Worm (Caenorhabditis elegans) whole organism, L3 larva: ENCODE data around the gene lpr-6.
A peak's percentile ranks its signal among the peaks of the same experiment; 100 is the strongest.

ENCODE experiments used
- R02D3.7 ChIP-seq: fragments of 150-350 bp; optimal IDR thresholded peaks from 2 replicates; lab custom pipeline; 2014; ENCODE audit warnings: missing biosample characterization, missing genetic modification characterization
- aly-2 ChIP-seq: fragments of 150-350 bp; optimal IDR thresholded peaks from 2 replicates; lab custom pipeline; 2014; ENCODE audit warnings: missing biosample characterization, missing genetic modification characterization
- ama-1 ChIP-seq: fragments of 150-350 bp; optimal IDR thresholded peaks from 2 replicates; lab custom pipeline; 2018
- ceh-82 ChIP-seq: fragments of 150-350 bp; optimal IDR thresholded peaks from 2 replicates; lab custom pipeline; 2014; ENCODE audit warnings: missing biosample characterization, missing genetic modification characterization
- ceh-9 ChIP-seq: sonication (generic microtip); optimal IDR thresholded peaks from 2 replicates; lab custom pipeline; 2018; ENCODE audit warnings: missing biosample characterization, missing genetic modification characterization
- daf-12 ChIP-seq: fragments of 150-350 bp; optimal IDR thresholded peaks from 2 replicates; lab custom pipeline; 2014; ENCODE audit warnings: missing biosample characterization, missing genetic modification reagents, missing genetic modification characterization
- egl-27 ChIP-seq: sonication (generic microtip); optimal IDR thresholded peaks from 4 replicates; lab custom pipeline; 2017; ENCODE audit warnings: missing biosample characterization, missing genetic modification reagents, missing genetic modification characterization
- egl-5 ChIP-seq: fragments of 150-350 bp; optimal IDR thresholded peaks from 2 replicates; lab custom pipeline; 2017; ENCODE audit warnings: missing biosample characterization, missing genetic modification reagents, missing genetic modification characterization, inconsistent platforms
- elt-2 ChIP-seq: sonication (generic microtip); optimal IDR thresholded peaks from 2 replicates; lab custom pipeline; 2016; ENCODE audit warnings: missing genetic modification reagents, mild to moderate bottlenecking, missing genetic modification characterization, missing compliant biosample characterization
- elt-3 ChIP-seq, 3 experiments: fragments of 150-350 bp in 1 of 3; sonication (generic microtip) in 2 of 3; optimal IDR thresholded peaks; 2 replicates in 2 of 3; 4 replicates in 1 of 3; lab custom pipeline; 2014 to 2017; ENCODE audit warnings: missing biosample characterization in 3 of 3, missing genetic modification characterization in 3 of 3
- fkh-2 ChIP-seq: fragments of 150-350 bp; optimal IDR thresholded peaks from 2 replicates; lab custom pipeline; 2014; ENCODE audit warnings: missing biosample characterization, missing genetic modification reagents, missing genetic modification characterization
- fos-1 ChIP-seq: fragments of 150-350 bp; optimal IDR thresholded peaks from 2 replicates; lab custom pipeline; 2014; ENCODE audit warnings: missing biosample characterization, missing genetic modification characterization
- hmg-11 ChIP-seq: sonication (generic microtip); optimal IDR thresholded peaks from 2 replicates; lab custom pipeline; 2016; ENCODE audit warnings: missing genetic modification characterization, missing compliant biosample characterization
- lin-39 ChIP-seq: fragments of 150-350 bp; optimal IDR thresholded peaks from 2 replicates; lab custom pipeline; 2018; ENCODE audit warnings: missing biosample characterization, missing genetic modification reagents, missing genetic modification characterization
- lsy-12 ChIP-seq: sonication (generic microtip); optimal IDR thresholded peaks from 2 replicates; lab custom pipeline; 2016; ENCODE audit warnings: mild to moderate bottlenecking, missing genetic modification characterization, missing compliant biosample characterization
- mdl-1 ChIP-seq: fragments of 150-350 bp; optimal IDR thresholded peaks from 2 replicates; lab custom pipeline; 2014; ENCODE audit warnings: missing biosample characterization, missing genetic modification characterization
- mml-1 ChIP-seq: fragments of 150-350 bp; sonication (generic microtip); optimal IDR thresholded peaks from 3 replicates; lab custom pipeline; 2014; ENCODE audit warnings: missing biosample characterization, missing genetic modification characterization
- nfya-1 ChIP-seq: sonication (generic microtip); optimal IDR thresholded peaks from 2 replicates; lab custom pipeline; 2017; ENCODE audit warnings: missing genetic modification characterization, mild to moderate bottlenecking, missing compliant biosample characterization, antibody characterized with exemption, moderate library complexity; ENCODE audit not compliant: insufficient read depth
- nhr-237 ChIP-seq: fragments of 150-350 bp; optimal IDR thresholded peaks from 2 replicates; lab custom pipeline; 2014; ENCODE audit warnings: missing biosample characterization, missing genetic modification characterization
- nhr-25 ChIP-seq: sonication (generic microtip); optimal IDR thresholded peaks from 2 replicates; lab custom pipeline; 2017; ENCODE audit warnings: missing biosample characterization, missing genetic modification characterization
- nhr-43 ChIP-seq: sonication (generic microtip); optimal IDR thresholded peaks from 2 replicates; lab custom pipeline; 2016; ENCODE audit warnings: mild to moderate bottlenecking, missing genetic modification characterization, missing compliant biosample characterization; ENCODE audit not compliant: poor library complexity, severe bottlenecking
- nhr-67 ChIP-seq: fragments of 150-350 bp; optimal IDR thresholded peaks from 2 replicates; lab custom pipeline; 2014; ENCODE audit warnings: missing biosample characterization, missing genetic modification characterization
- nhr-76 ChIP-seq: fragments of 150-350 bp; sonication (generic microtip); optimal IDR thresholded peaks from 5 replicates; lab custom pipeline; 2014; ENCODE audit warnings: missing biosample characterization, missing genetic modification characterization
- nhr-77 ChIP-seq: fragments of 150-350 bp; optimal IDR thresholded peaks from 2 replicates; lab custom pipeline; 2014; ENCODE audit warnings: missing biosample characterization, missing genetic modification characterization
- pqm-1 ChIP-seq: fragments of 150-350 bp; optimal IDR thresholded peaks from 2 replicates; lab custom pipeline; 2017; ENCODE audit warnings: missing biosample characterization, missing genetic modification characterization, inconsistent platforms
- skn-1 ChIP-seq: fragments of 150-350 bp; optimal IDR thresholded peaks from 2 replicates; lab custom pipeline; 2014; ENCODE audit warnings: missing biosample characterization, missing genetic modification characterization
- snpc-4 ChIP-seq: fragments of 150-350 bp; optimal IDR thresholded peaks from 2 replicates; lab custom pipeline; 2014; ENCODE audit warnings: missing biosample characterization, missing genetic modification characterization
- tbx-2 ChIP-seq: sonication (generic microtip); optimal IDR thresholded peaks from 2 replicates; lab custom pipeline; 2016; ENCODE audit warnings: mild to moderate bottlenecking, missing genetic modification characterization, missing compliant biosample characterization
- unc-39 ChIP-seq: sonication (generic microtip); optimal IDR thresholded peaks from 4 replicates; lab custom pipeline; 2017; ENCODE audit warnings: missing biosample characterization, missing genetic modification characterization
- unc-62 ChIP-seq: fragments of 150-350 bp; sonication (generic microtip); optimal IDR thresholded peaks from 4 replicates; lab custom pipeline; 2014; ENCODE audit warnings: missing biosample characterization, missing genetic modification reagents, missing genetic modification characterization
- zag-1 ChIP-seq: fragments of 150-350 bp; optimal IDR thresholded peaks from 2 replicates; lab custom pipeline; 2014; ENCODE audit warnings: missing biosample characterization, missing genetic modification characterization

lpr-6 gene

ce11 chrX:11097343-11097742 is 37.5 kb downstream of the lpr-6 start:
- no peak for TF ChIP-seq nhr-25 (tag; lab: Kevin White, UChicago)
- no peak for TF ChIP-seq R02D3.7 (tag; lab: Kevin White, UChicago)
- TF ChIP-seq aly-2 (tag; lab: Kevin White, UChicago) = no peak
- TF ChIP-seq, all 47 proteins: peak for 0

ce11 chrX:11098086-11098485 is 38.3 kb downstream of the lpr-6 start, which contains the start of gene W02H3.3:
Gene W02H3.3, minus strand, starts transcription at chrX:11098186.
- no peak for TF ChIP-seq nhr-77 (tag; lab: Kevin White, UChicago)
- no peak for TF ChIP-seq nhr-76 (tag; lab: Kevin White, UChicago)
- TF ChIP-seq snpc-4 (tag; lab: Kevin White, UChicago) = no peak
- no peak for TF ChIP-seq mdl-1 (tag; lab: Kevin White, UChicago)
- no peak for TF ChIP-seq skn-1 (tag; lab: Kevin White, UChicago)
- no peak for TF ChIP-seq elt-3 (tag; optimal IDR thresholded peaks at IDR 0.05; lab: Kevin White, UChicago)
- TF ChIP-seq elt-2 (tag; lab: Kevin White, UChicago) = no peak
- TF ChIP-seq, all 47 proteins: peak for 0

- TF ChIP-seq fos-1 (tag; lab: Kevin White, UChicago) (no peak), nfya-1 (tag; lab: Kevin White, UChicago) (no peak), lsy-12 (tag; lab: Kevin White, UChicago) (no peak), egl-27 (tag; lab: Kevin White, UChicago) (no peak), tbx-2 (tag; lab: Kevin White, UChicago) (no peak), nhr-43 (tag; lab: Kevin White, UChicago) (no peak), unc-39 (no peak), ceh-82 (tag; lab: Kevin White, UChicago) (no peak), daf-12 (no peak), mml-1 (tag; lab: Kevin White, UChicago) (no peak), lin-39 (tag; lab: Kevin White, UChicago) (no peak), pqm-1 (tag; lab: Kevin White, UChicago) (no peak), aly-2 (tag; lab: Kevin White, UChicago) (no peak), R02D3.7 (tag; lab: Kevin White, UChicago) (no peak), snpc-4 (tag; lab: Kevin White, UChicago) (no peak), hmg-11 (tag; lab: Kevin White, UChicago) (no peak)
Measured at ce11 chrX:11103173-11103572, 43.4 kb downstream of the lpr-6 start.

ce11 chrX:11104883-11105629 is 45.3 kb downstream of the lpr-6 start, which contains the start of gene W02H3.1:
Gene W02H3.1, minus strand, starts transcription at chrX:11105460.
- no peak for TF ChIP-seq ama-1 (lab: Kevin White, UChicago)
- TF ChIP-seq elt-2 (tag; lab: Kevin White, UChicago) = peak; percentile 49
- peak; percentile 31 for TF ChIP-seq pqm-1 (tag; lab: Kevin White, UChicago)
- TF ChIP-seq, all 47 proteins: peak for 2

- TF ChIP-seq elt-2 (tag; lab: Kevin White, UChicago) (no peak), ceh-9 (tag; lab: Kevin White, UChicago) (no peak), mdl-1 (tag; lab: Kevin White, UChicago) (no peak)
Measured at ce11 chrX:11107076-11107475, 47.3 kb downstream of the lpr-6 start, which contains the start of gene clc-17. Gene clc-17, plus strand, starts transcription at chrX:11107376.

ce11 chrX:11109200-11109599 is 49.4 kb downstream of the lpr-6 start, which contains the start of gene grd-1:
Gene grd-1, plus strand, starts transcription at chrX:11109440.
- no peak for TF ChIP-seq lsy-12 (tag; lab: Kevin White, UChicago)
- no peak for TF ChIP-seq pqm-1 (tag; lab: Kevin White, UChicago)
- TF ChIP-seq zag-1 = no peak
- no peak for TF ChIP-seq unc-62 (GFP tag; lab: Kevin White, UChicago)
- no peak for TF ChIP-seq ceh-82 (tag; lab: Kevin White, UChicago)
- no peak for TF ChIP-seq egl-5 (tag; lab: Kevin White, UChicago)
- TF ChIP-seq nfya-1 (tag; lab: Kevin White, UChicago) = no peak
- TF ChIP-seq fkh-2 (tag; lab: Kevin White, UChicago) = no peak
- TF ChIP-seq nhr-67 (tag; lab: Kevin White, UChicago) = no peak
- TF ChIP-seq mml-1 (tag; lab: Kevin White, UChicago) = no peak
- no peak for TF ChIP-seq nhr-77 (tag; lab: Kevin White, UChicago)
- no peak for TF ChIP-seq ama-1 (lab: Kevin White, UChicago)
- no peak for TF ChIP-seq nhr-43 (tag; lab: Kevin White, UChicago)
- TF ChIP-seq daf-12 = no peak
- no peak for TF ChIP-seq nhr-237 (tag; lab: Kevin White, UChicago)
- TF ChIP-seq skn-1 (tag; lab: Kevin White, UChicago) = no peak
